Worm (Caenorhabditis elegans) whole organism, L1 larva: ENCODE data around the gene srw-79.

Experiments
- C04F5.9 ChIP-seq: sonication (generic microtip); optimal IDR thresholded peaks from 2 replicates; lab custom pipeline; 2016; ENCODE audit warnings: missing genetic modification characterization, missing compliant biosample characterization
- C34B4.2 ChIP-seq: sonication (generic microtip); optimal IDR thresholded peaks from 2 replicates; lab custom pipeline; 2017; ENCODE audit warnings: mild to moderate bottlenecking, missing genetic modification characterization, missing compliant biosample characterization
- blmp-1 ChIP-seq: fragments of 150-350 bp; optimal IDR thresholded peaks from 2 replicates; lab custom pipeline; 2014; ENCODE audit warnings: missing biosample characterization, missing genetic modification characterization
- ceh-63 ChIP-seq: fragments of 200-800 bp; sonication (Bioruptor generic); optimal IDR thresholded peaks from 2 replicates; lab custom pipeline; 2018; ENCODE audit warnings: mild to moderate bottlenecking, missing genetic modification characterization, missing compliant biosample characterization
- ceh-90 ChIP-seq: sonication (generic microtip); optimal IDR thresholded peaks from 2 replicates; lab custom pipeline; 2016; ENCODE audit warnings: missing genetic modification characterization, missing compliant biosample characterization
- ces-1 ChIP-seq: fragments of 150-350 bp; optimal IDR thresholded peaks from 2 replicates; lab custom pipeline; 2014; ENCODE audit warnings: missing biosample characterization, missing genetic modification reagents, missing genetic modification characterization
- dsc-1 ChIP-seq: sonication (generic microtip); optimal IDR thresholded peaks from 2 replicates; lab custom pipeline; 2016; ENCODE audit warnings: mild to moderate bottlenecking, missing genetic modification characterization, missing compliant biosample characterization
- efl-1 ChIP-seq, 4 experiments: fragments of 150-350 bp; optimal IDR thresholded peaks in 3 of 4; peaks in 1 of 4; 1 replicate in 1 of 4; 2 replicates in 3 of 4; lab custom pipeline; 2014; ENCODE audit warnings: missing biosample characterization in 2 of 4, missing genetic modification characterization in 2 of 4, missing genetic modification reagents in 2 of 4
- efl-3 ChIP-seq: fragments of 200-800 bp; sonication (Bioruptor generic); optimal IDR thresholded peaks from 2 replicates; lab custom pipeline; 2018; ENCODE audit warnings: mild to moderate bottlenecking, missing genetic modification characterization, missing compliant biosample characterization
- elt-2 ChIP-seq: sonication (generic microtip); optimal IDR thresholded peaks from 2 replicates; lab custom pipeline; 2016; ENCODE audit warnings: missing genetic modification characterization, mild to moderate bottlenecking, inconsistent platforms, missing compliant biosample characterization, missing genetic modification reagents
- elt-3 ChIP-seq, 6 experiments: fragments of 150-350 bp in 1 of 6; sonication (generic microtip); optimal IDR thresholded peaks; 2 replicates each; lab custom pipeline; 2017 to 2018; ENCODE audit warnings: missing biosample characterization in 6 of 6, missing genetic modification characterization in 6 of 6, inconsistent platforms in 1 of 6
- ets-5 ChIP-seq: fragments of 200-800 bp; sonication (Bioruptor generic); IDR thresholded peaks from 2 replicates; pipeline ENCODE4 v1.3.6; 2022; ENCODE audit warnings: missing genetic modification characterization, missing compliant biosample characterization
- fkh-10 ChIP-seq: sonication (generic microtip); optimal IDR thresholded peaks from 2 replicates; lab custom pipeline; 2017; ENCODE audit warnings: missing biosample characterization, missing genetic modification reagents, missing genetic modification characterization
- fkh-8 ChIP-seq: sonication (generic microtip); optimal IDR thresholded peaks from 2 replicates; lab custom pipeline; 2016; ENCODE audit warnings: mild to moderate bottlenecking, missing genetic modification characterization, missing compliant biosample characterization
- grh-1 ChIP-seq: fragments of 200-800 bp; sonication (Bioruptor generic); IDR thresholded peaks from 2 replicates; pipeline ENCODE4 v1.3.6; 2022; ENCODE audit warnings: missing genetic modification reagents, missing genetic modification characterization, missing compliant biosample characterization
- hlh-17 ChIP-seq: fragments of 200-800 bp; sonication (Bioruptor generic); optimal IDR thresholded peaks from 2 replicates; lab custom pipeline; 2018; ENCODE audit warnings: missing genetic modification characterization, mild to moderate bottlenecking, missing compliant biosample characterization, moderate library complexity, borderline replicate concordance
- hpl-2 ChIP-seq: fragments of 150-350 bp; optimal IDR thresholded peaks from 2 replicates; lab custom pipeline; 2014; ENCODE audit warnings: missing biosample characterization, missing genetic modification reagents, missing genetic modification characterization
- lin-14 ChIP-seq: fragments of 200-800 bp; sonication (Bioruptor generic); optimal IDR thresholded peaks from 2 replicates; lab custom pipeline; 2018; ENCODE audit warnings: mild to moderate bottlenecking, missing genetic modification characterization, moderate library complexity, missing compliant biosample characterization
- lin-15B ChIP-seq: fragments of 150-350 bp; sonication (generic microtip); optimal IDR thresholded peaks from 3 replicates; lab custom pipeline; 2014; ENCODE audit warnings: missing biosample characterization, missing genetic modification characterization
- lin-35 ChIP-seq, 2 experiments: fragments of 150-350 bp; optimal IDR thresholded peaks; 2 replicates each; lab custom pipeline; 2014; ENCODE audit warnings: missing biosample characterization in 2 of 2, missing genetic modification characterization in 2 of 2, missing genetic modification reagents in 2 of 2
- lir-3 ChIP-seq: sonication (generic microtip); optimal IDR thresholded peaks from 2 replicates; lab custom pipeline; 2016; ENCODE audit warnings: mild to moderate bottlenecking, missing genetic modification characterization, moderate library complexity, missing compliant biosample characterization; ENCODE audit not compliant: poor library complexity
- lsy-2 ChIP-seq, 2 experiments: fragments of 150-350 bp; optimal IDR thresholded peaks; 2 replicates each; lab custom pipeline; 2014; ENCODE audit warnings: missing biosample characterization in 2 of 2, missing genetic modification characterization in 2 of 2
- mab-9 ChIP-seq: fragments of 200-800 bp; sonication (Bioruptor generic); IDR thresholded peaks from 2 replicates; pipeline ENCODE4 v1.3.6; 2022; ENCODE audit warnings: missing genetic modification reagents, missing genetic modification characterization, missing compliant biosample characterization
- mef-2 ChIP-seq: fragments of 150-350 bp; optimal IDR thresholded peaks from 2 replicates; lab custom pipeline; 2014; ENCODE audit warnings: missing biosample characterization, missing genetic modification characterization
- mep-1 ChIP-seq: fragments of 150-350 bp; optimal IDR thresholded peaks from 2 replicates; lab custom pipeline; 2014; ENCODE audit warnings: missing biosample characterization, missing genetic modification characterization
- nhr-19 ChIP-seq: fragments of 200-800 bp; sonication (Bioruptor generic); conservative IDR thresholded peaks from 2 replicates; pipeline ENCODE4 v1.3.6; 2022; ENCODE audit warnings: missing genetic modification characterization, missing compliant biosample characterization
- nhr-20 ChIP-seq: sonication (generic microtip); optimal IDR thresholded peaks from 2 replicates; lab custom pipeline; 2016; ENCODE audit warnings: mild to moderate bottlenecking, missing genetic modification characterization, missing compliant biosample characterization
- nhr-237 ChIP-seq: fragments of 150-350 bp; optimal IDR thresholded peaks from 2 replicates; lab custom pipeline; 2014; ENCODE audit warnings: missing biosample characterization, missing genetic modification characterization
- nhr-47 ChIP-seq: sonication (generic microtip); optimal IDR thresholded peaks from 2 replicates; lab custom pipeline; 2016; ENCODE audit warnings: mild to moderate bottlenecking, missing genetic modification characterization, moderate library complexity, missing compliant biosample characterization
- nhr-71 ChIP-seq: sonication (generic microtip); optimal IDR thresholded peaks from 2 replicates; lab custom pipeline; 2016; ENCODE audit warnings: mild to moderate bottlenecking, missing genetic modification characterization, moderate library complexity, missing compliant biosample characterization
- nhr-77 ChIP-seq: fragments of 150-350 bp; optimal IDR thresholded peaks from 2 replicates; lab custom pipeline; 2014; ENCODE audit warnings: missing biosample characterization, missing genetic modification characterization
- nhr-85 ChIP-seq: sonication (generic microtip); peaks from one replicate; lab custom pipeline; 2016; ENCODE audit warnings: missing genetic modification characterization, inconsistent platforms, missing compliant biosample characterization
- nhr-90 ChIP-seq: sonication (generic microtip); optimal IDR thresholded peaks from 2 replicates; lab custom pipeline; 2016; ENCODE audit warnings: mild to moderate bottlenecking, missing genetic modification characterization, missing compliant biosample characterization; ENCODE audit not compliant: poor library complexity
- pax-3 ChIP-seq: fragments of 200-800 bp; sonication (Bioruptor generic); optimal IDR thresholded peaks from 2 replicates; lab custom pipeline; 2018; ENCODE audit warnings: mild to moderate bottlenecking, missing genetic modification characterization, moderate library complexity, missing compliant biosample characterization
- pqm-1 ChIP-seq: sonication (generic microtip); optimal IDR thresholded peaks from 3 replicates; lab custom pipeline; 2017; ENCODE audit warnings: missing biosample characterization, missing genetic modification characterization
- snpc-4 ChIP-seq: fragments of 150-350 bp; optimal IDR thresholded peaks from 2 replicates; lab custom pipeline; 2014; ENCODE audit warnings: missing biosample characterization, missing genetic modification characterization
- snu-23 ChIP-seq: sonication (generic microtip); optimal IDR thresholded peaks from 2 replicates; lab custom pipeline; 2016; ENCODE audit warnings: missing genetic modification characterization, missing compliant biosample characterization
- sox-4 ChIP-seq: sonication (generic microtip); optimal IDR thresholded peaks from 2 replicates; lab custom pipeline; 2016; ENCODE audit warnings: missing genetic modification characterization, missing compliant biosample characterization
- sptf-1 ChIP-seq: fragments of 150-350 bp; optimal IDR thresholded peaks from 2 replicates; lab custom pipeline; 2014; ENCODE audit warnings: missing biosample characterization, missing genetic modification characterization
- sup-37 ChIP-seq: fragments of 200-800 bp; sonication (Bioruptor generic); optimal IDR thresholded peaks from 2 replicates; lab custom pipeline; 2018; ENCODE audit warnings: mild to moderate bottlenecking, missing genetic modification characterization, missing compliant biosample characterization
- swsn-7 ChIP-seq: sonication (generic microtip); optimal IDR thresholded peaks from 2 replicates; lab custom pipeline; 2016; ENCODE audit warnings: missing genetic modification characterization, missing compliant biosample characterization
- tbx-2 ChIP-seq: sonication (generic microtip); optimal IDR thresholded peaks from 2 replicates; lab custom pipeline; 2016; ENCODE audit warnings: missing genetic modification characterization, missing compliant biosample characterization
- unc-130 ChIP-seq: fragments of 150-350 bp; optimal IDR thresholded peaks from 2 replicates; lab custom pipeline; 2017; ENCODE audit warnings: missing biosample characterization, missing genetic modification characterization, inconsistent platforms
- unc-86 ChIP-seq: sonication (generic microtip); optimal IDR thresholded peaks from 2 replicates; lab custom pipeline; 2016; ENCODE audit warnings: missing genetic modification characterization, missing compliant biosample characterization
- unc-98 ChIP-seq: fragments of 200-800 bp; sonication (Bioruptor generic); IDR thresholded peaks from 2 replicates; pipeline ENCODE4 v1.3.6; 2022; ENCODE audit warnings: missing genetic modification characterization, missing compliant biosample characterization
- vab-15 ChIP-seq: sonication (generic microtip); optimal IDR thresholded peaks from 2 replicates; lab custom pipeline; 2017; ENCODE audit warnings: missing genotype, mild to moderate bottlenecking, missing genetic modification characterization, missing compliant biosample characterization
- xbp-1 ChIP-seq: sonication (generic microtip); optimal IDR thresholded peaks from 2 replicates; lab custom pipeline; 2016; ENCODE audit warnings: missing genetic modification characterization, missing compliant biosample characterization
- zip-4 ChIP-seq: fragments of 200-800 bp; sonication (Bioruptor generic); optimal IDR thresholded peaks from 2 replicates; lab custom pipeline; 2018; ENCODE audit warnings: mild to moderate bottlenecking, missing genetic modification characterization, moderate library complexity, missing compliant biosample characterization
- ztf-11 ChIP-seq, 2 experiments: sonication (generic microtip); optimal IDR thresholded peaks; 2 replicates each; lab custom pipeline; 2016 to 2017; ENCODE audit warnings: missing genetic modification characterization in 2 of 2, missing biosample characterization in 1 of 2, missing compliant biosample characterization in 1 of 2

The srw-79 gene

ce11 chrII:2967064-2967463 is 20.5 kb downstream of the srw-79 start:
- TF ChIP-seq swsn-7 (peak; percentile 25), elt-2 (tag; lab: Kevin White, UChicago) (no peak), grh-1 (GFP tag; lab: Robert Waterston, UW) (0 out of 2 replicates have a peak, but pooled peaks have one; percentile 24), lsy-2 (tag; optimal IDR thresholded peaks at IDR 0.05; lab: Kevin White, UChicago) (peak; percentile 8 to 20), snu-23 (GFP tag; lab: Kevin White, UChicago) (peak; percentile 7), sup-37 (GFP tag; lab: Kevin White, UChicago) (no peak), lin-14 (GFP tag; lab: Kevin White, UChicago) (peak; percentile 67), efl-3 (no peak), blmp-1 (tag; lab: Kevin White, UChicago) (peak; percentile 8), nhr-71 (tag; lab: Kevin White, UChicago) (peak; percentile 31), nhr-20 (tag; lab: Kevin White, UChicago) (peak; percentile 37), lin-35 (GFP tag; optimal IDR thresholded peaks at IDR 0.05; lab: Kevin White, UChicago) (no peak), efl-1 (optimal IDR thresholded peaks at IDR 0.05; lab: Kevin White, UChicago) (peak; percentile 6 to 23), efl-1 (GFP tag; optimal IDR thresholded peaks at IDR 0.05 in 1 of 2; lab: Kevin White, UChicago) (peak in 1 of 2 experiments; percentile 88), xbp-1 (tag; lab: Kevin White, UChicago) (no peak), nhr-90 (tag; lab: Kevin White, UChicago) (no peak), unc-98 (GFP tag; lab: Robert Waterston, UW) (no peak), zip-4 (no peak), elt-3 (tag; optimal IDR thresholded peaks at IDR 0.05; lab: Kevin White, UChicago) (no peak), nhr-85 (tag; lab: Kevin White, UChicago) (peak; percentile 68), dsc-1 (tag; lab: Kevin White, UChicago) (no peak), mab-9 (GFP tag; lab: Robert Waterston, UW) (no peak), lir-3 (no peak), nhr-77 (tag; lab: Kevin White, UChicago) (peak; percentile 31), nhr-19 (peak; percentile 31), ces-1 (GFP tag; lab: Kevin White, UChicago) (no peak), nhr-47 (tag; lab: Kevin White, UChicago) (peak; percentile 1), pqm-1 (tag; lab: Kevin White, UChicago) (no peak), tbx-2 (tag; lab: Kevin White, UChicago) (peak; percentile 37)

ce11 chrII:2973940-2974402 is 27.4 kb downstream of the srw-79 start:
- TF ChIP-seq vab-15 (tag; lab: Kevin White, UChicago) = peak; percentile 54
- peak; percentile 93 for TF ChIP-seq sup-37 (GFP tag; lab: Kevin White, UChicago)
- peak; percentile 92 for TF ChIP-seq fkh-10 (GFP tag; lab: Kevin White, UChicago)
- peak; percentile 80 for TF ChIP-seq sox-4 (tag; lab: Kevin White, UChicago)
- peak; percentile 73 to 95 for TF ChIP-seq ztf-11 (tag; optimal IDR thresholded peaks at IDR 0.05; lab: Kevin White, UChicago)
- peak; percentile 79 for TF ChIP-seq lir-3
- peak; percentile 94 for TF ChIP-seq nhr-20 (tag; lab: Kevin White, UChicago)
- TF ChIP-seq unc-86 = peak; percentile 98
- no peak for TF ChIP-seq pqm-1 (tag; lab: Kevin White, UChicago)
- no peak for TF ChIP-seq ces-1 (GFP tag; lab: Kevin White, UChicago)
- TF ChIP-seq unc-130 = peak; percentile 71
- TF ChIP-seq hlh-17 (GFP tag; lab: Kevin White, UChicago) = peak; percentile 81
- no peak for TF ChIP-seq lin-15B (tag; lab: Kevin White, UChicago)
- peak; percentile 97 for TF ChIP-seq fkh-8
- TF ChIP-seq C34B4.2 = peak; percentile 82
- TF ChIP-seq ceh-90 (tag; lab: Kevin White, UChicago) = no peak
- TF ChIP-seq hpl-2 = peak; percentile 88
- peak; percentile 91 for TF ChIP-seq mef-2 (tag; lab: Kevin White, UChicago)
- TF ChIP-seq pax-3 (tag; lab: Kevin White, UChicago) = peak; percentile 95
- peak; percentile 87; the same call in 1 of the 2 replicates for TF ChIP-seq ets-5 (GFP tag; lab: Robert Waterston, UW)
- peak; percentile 45 for TF ChIP-seq ceh-63 (GFP tag; lab: Kevin White, UChicago)
- TF ChIP-seq unc-98 (GFP tag; lab: Robert Waterston, UW) = peak; percentile 79; the same call in 1 of the 2 replicates
- peak; percentile 93 for TF ChIP-seq elt-2 (tag; lab: Kevin White, UChicago)
- TF ChIP-seq sptf-1 (tag; lab: Kevin White, UChicago) = no peak
- TF ChIP-seq nhr-237 (tag; lab: Kevin White, UChicago) = peak; percentile 89
- peak; percentile 84 for TF ChIP-seq snpc-4
- TF ChIP-seq C04F5.9 (tag; lab: Kevin White, UChicago) = peak; percentile 72
- peak in 3 of 6 experiments; percentile 73 to 95 (median 93) for TF ChIP-seq elt-3 (tag; optimal IDR thresholded peaks at IDR 0.05; lab: Kevin White, UChicago)
- TF ChIP-seq nhr-19 = peak; percentile 98
- peak; percentile 92 for TF ChIP-seq mep-1 (tag; lab: Kevin White, UChicago)
